Worm (Caenorhabditis elegans) whole organism, L1 larva: ENCODE measurements around the gene unk-1.

Experiments used
- C16A3.4 ChIP-seq: fragments of 150-350 bp; optimal IDR thresholded peaks from 2 replicates; lab custom pipeline; 2014; ENCODE audit warnings: missing biosample characterization, missing genetic modification characterization
- aha-1 ChIP-seq: fragments of 150-350 bp; optimal IDR thresholded peaks from 2 replicates; lab custom pipeline; 2014; ENCODE audit warnings: missing biosample characterization, missing genetic modification characterization
- alr-1 ChIP-seq: fragments of 200-800 bp; sonication (Bioruptor generic); optimal IDR thresholded peaks from 2 replicates; lab custom pipeline; 2018; ENCODE audit warnings: borderline replicate concordance, mild to moderate bottlenecking, missing genetic modification characterization, missing compliant biosample characterization
- aly-2 ChIP-seq: fragments of 150-350 bp; optimal IDR thresholded peaks from 2 replicates; lab custom pipeline; 2014; ENCODE audit warnings: missing biosample characterization, missing genetic modification characterization
- ama-1 ChIP-seq: fragments of 150-350 bp; optimal IDR thresholded peaks from 2 replicates; lab custom pipeline; 2014
- ceh-90 ChIP-seq: sonication (generic microtip); optimal IDR thresholded peaks from 2 replicates; lab custom pipeline; 2016; ENCODE audit warnings: missing genetic modification characterization, missing compliant biosample characterization
- ces-1 ChIP-seq: fragments of 150-350 bp; optimal IDR thresholded peaks from 2 replicates; lab custom pipeline; 2014; ENCODE audit warnings: missing biosample characterization, missing genetic modification reagents, missing genetic modification characterization
- dsc-1 ChIP-seq: sonication (generic microtip); optimal IDR thresholded peaks from 2 replicates; lab custom pipeline; 2016; ENCODE audit warnings: mild to moderate bottlenecking, missing genetic modification characterization, missing compliant biosample characterization
- efl-3 ChIP-seq: fragments of 200-800 bp; sonication (Bioruptor generic); optimal IDR thresholded peaks from 2 replicates; lab custom pipeline; 2018; ENCODE audit warnings: mild to moderate bottlenecking, missing genetic modification characterization, missing compliant biosample characterization
- egl-13 ChIP-seq: sonication (generic microtip); optimal IDR thresholded peaks from 2 replicates; lab custom pipeline; 2016; ENCODE audit warnings: missing genotype, missing genetic modification reagents, missing genetic modification characterization, missing compliant biosample characterization
- egl-27 ChIP-seq, 2 experiments: fragments of 150-350 bp in 1 of 2; sonication (generic microtip); optimal IDR thresholded peaks; 3 replicates each; lab custom pipeline; 2017 to 2018; ENCODE audit warnings: missing biosample characterization in 2 of 2, missing genetic modification characterization in 2 of 2, missing genetic modification reagents in 2 of 2
- elt-2 ChIP-seq: sonication (generic microtip); optimal IDR thresholded peaks from 2 replicates; lab custom pipeline; 2016; ENCODE audit warnings: missing genetic modification characterization, mild to moderate bottlenecking, inconsistent platforms, missing compliant biosample characterization, missing genetic modification reagents
- elt-3 ChIP-seq, 6 experiments: fragments of 150-350 bp in 1 of 6; sonication (generic microtip); optimal IDR thresholded peaks; 2 replicates each; lab custom pipeline; 2017 to 2018; ENCODE audit warnings: missing biosample characterization in 6 of 6, missing genetic modification characterization in 6 of 6, inconsistent platforms in 1 of 6
- fkh-8 ChIP-seq: sonication (generic microtip); optimal IDR thresholded peaks from 2 replicates; lab custom pipeline; 2016; ENCODE audit warnings: mild to moderate bottlenecking, missing genetic modification characterization, missing compliant biosample characterization
- fos-1 ChIP-seq: fragments of 150-350 bp; optimal IDR thresholded peaks from 2 replicates; lab custom pipeline; 2014; ENCODE audit warnings: missing biosample characterization, missing genetic modification characterization
- grh-1 ChIP-seq: fragments of 200-800 bp; sonication (Bioruptor generic); IDR thresholded peaks from 2 replicates; pipeline ENCODE4 v1.3.6; 2022; ENCODE audit warnings: missing genetic modification reagents, missing genetic modification characterization, missing compliant biosample characterization
- hlh-4 ChIP-seq: sonication (generic microtip); optimal IDR thresholded peaks from 2 replicates; lab custom pipeline; 2016; ENCODE audit warnings: mild to moderate bottlenecking, missing genetic modification characterization, missing compliant biosample characterization
- irx-1 ChIP-seq: sonication (generic microtip); optimal IDR thresholded peaks from 2 replicates; lab custom pipeline; 2016; ENCODE audit warnings: missing genetic modification characterization, missing compliant biosample characterization
- jun-1 ChIP-seq: fragments of 150-350 bp; optimal IDR thresholded peaks from 2 replicates; lab custom pipeline; 2014; ENCODE audit warnings: missing biosample characterization, missing genetic modification reagents, missing genetic modification characterization
- lin-13 ChIP-seq: fragments of 150-350 bp; optimal IDR thresholded peaks from 2 replicates; lab custom pipeline; 2014; ENCODE audit warnings: missing biosample characterization, missing genetic modification reagents, missing genetic modification characterization
- lin-15B ChIP-seq: fragments of 150-350 bp; sonication (generic microtip); optimal IDR thresholded peaks from 3 replicates; lab custom pipeline; 2014; ENCODE audit warnings: missing biosample characterization, missing genetic modification characterization
- lin-35 ChIP-seq, 2 experiments: fragments of 150-350 bp; optimal IDR thresholded peaks; 2 replicates each; lab custom pipeline; 2014; ENCODE audit warnings: missing biosample characterization in 2 of 2, missing genetic modification characterization in 2 of 2, missing genetic modification reagents in 2 of 2
- lin-39 ChIP-seq: fragments of 150-350 bp; optimal IDR thresholded peaks from 2 replicates; lab custom pipeline; 2014; ENCODE audit warnings: missing biosample characterization, missing genetic modification reagents, missing genetic modification characterization
- lsy-2 ChIP-seq, 2 experiments: fragments of 150-350 bp; optimal IDR thresholded peaks; 2 replicates each; lab custom pipeline; 2014; ENCODE audit warnings: missing biosample characterization in 2 of 2, missing genetic modification characterization in 2 of 2
- mab-9 ChIP-seq: fragments of 200-800 bp; sonication (Bioruptor generic); IDR thresholded peaks from 2 replicates; pipeline ENCODE4 v1.3.6; 2022; ENCODE audit warnings: missing genetic modification reagents, missing genetic modification characterization, missing compliant biosample characterization
- nhr-12 ChIP-seq: sonication (generic microtip); optimal IDR thresholded peaks from 2 replicates; lab custom pipeline; 2017; ENCODE audit warnings: missing biosample characterization, missing genetic modification characterization
- nhr-19 ChIP-seq: fragments of 200-800 bp; sonication (Bioruptor generic); conservative IDR thresholded peaks from 2 replicates; pipeline ENCODE4 v1.3.6; 2022; ENCODE audit warnings: missing genetic modification characterization, missing compliant biosample characterization
- nhr-237 ChIP-seq: fragments of 150-350 bp; optimal IDR thresholded peaks from 2 replicates; lab custom pipeline; 2014; ENCODE audit warnings: missing biosample characterization, missing genetic modification characterization
- nhr-28 ChIP-seq: fragments of 150-350 bp; optimal IDR thresholded peaks from 2 replicates; lab custom pipeline; 2014; ENCODE audit warnings: missing biosample characterization, missing genetic modification characterization
- nhr-84 ChIP-seq: sonication (generic microtip); optimal IDR thresholded peaks from 2 replicates; lab custom pipeline; 2017; ENCODE audit warnings: missing biosample characterization, missing genetic modification characterization
- nhr-85 ChIP-seq: sonication (generic microtip); peaks from one replicate; lab custom pipeline; 2016; ENCODE audit warnings: missing genetic modification characterization, inconsistent platforms, missing compliant biosample characterization
- pag-3 ChIP-seq: sonication (generic microtip); optimal IDR thresholded peaks from 2 replicates; lab custom pipeline; 2017; ENCODE audit warnings: missing genetic modification characterization, mild to moderate bottlenecking, missing compliant biosample characterization, antibody characterized with exemption, borderline replicate concordance; ENCODE audit not compliant: insufficient read depth
- pqm-1 ChIP-seq: sonication (generic microtip); optimal IDR thresholded peaks from 3 replicates; lab custom pipeline; 2017; ENCODE audit warnings: missing biosample characterization, missing genetic modification characterization
- skn-1 ChIP-seq: fragments of 150-350 bp; optimal IDR thresholded peaks from 2 replicates; lab custom pipeline; 2014; ENCODE audit warnings: missing biosample characterization, missing genetic modification characterization
- snpc-4 ChIP-seq: fragments of 150-350 bp; optimal IDR thresholded peaks from 2 replicates; lab custom pipeline; 2014; ENCODE audit warnings: missing biosample characterization, missing genetic modification characterization
- snu-23 ChIP-seq: sonication (generic microtip); optimal IDR thresholded peaks from 2 replicates; lab custom pipeline; 2016; ENCODE audit warnings: missing genetic modification characterization, missing compliant biosample characterization
- sox-4 ChIP-seq: sonication (generic microtip); optimal IDR thresholded peaks from 2 replicates; lab custom pipeline; 2016; ENCODE audit warnings: missing genetic modification characterization, missing compliant biosample characterization
- sptf-1 ChIP-seq: fragments of 150-350 bp; optimal IDR thresholded peaks from 2 replicates; lab custom pipeline; 2014; ENCODE audit warnings: missing biosample characterization, missing genetic modification characterization
- unc-30 ChIP-seq: sonication (generic microtip); optimal IDR thresholded peaks from 2 replicates; lab custom pipeline; 2017; ENCODE audit warnings: missing biosample characterization, missing genetic modification characterization
- unc-62 ChIP-seq: fragments of 150-350 bp; optimal IDR thresholded peaks from 2 replicates; lab custom pipeline; 2014; ENCODE audit warnings: missing biosample characterization, missing genetic modification reagents, missing genetic modification characterization
- unc-86 ChIP-seq: sonication (generic microtip); optimal IDR thresholded peaks from 2 replicates; lab custom pipeline; 2016; ENCODE audit warnings: missing genetic modification characterization, missing compliant biosample characterization
- unc-98 ChIP-seq: fragments of 200-800 bp; sonication (Bioruptor generic); IDR thresholded peaks from 2 replicates; pipeline ENCODE4 v1.3.6; 2022; ENCODE audit warnings: missing genetic modification characterization, missing compliant biosample characterization
- vab-15 ChIP-seq: sonication (generic microtip); optimal IDR thresholded peaks from 2 replicates; lab custom pipeline; 2017; ENCODE audit warnings: missing genotype, mild to moderate bottlenecking, missing genetic modification characterization, missing compliant biosample characterization
- xbp-1 ChIP-seq: sonication (generic microtip); optimal IDR thresholded peaks from 2 replicates; lab custom pipeline; 2016; ENCODE audit warnings: missing genetic modification characterization, missing compliant biosample characterization
- zip-4 ChIP-seq: fragments of 200-800 bp; sonication (Bioruptor generic); optimal IDR thresholded peaks from 2 replicates; lab custom pipeline; 2018; ENCODE audit warnings: mild to moderate bottlenecking, missing genetic modification characterization, moderate library complexity, missing compliant biosample characterization

unk-1 gene

DNA sequence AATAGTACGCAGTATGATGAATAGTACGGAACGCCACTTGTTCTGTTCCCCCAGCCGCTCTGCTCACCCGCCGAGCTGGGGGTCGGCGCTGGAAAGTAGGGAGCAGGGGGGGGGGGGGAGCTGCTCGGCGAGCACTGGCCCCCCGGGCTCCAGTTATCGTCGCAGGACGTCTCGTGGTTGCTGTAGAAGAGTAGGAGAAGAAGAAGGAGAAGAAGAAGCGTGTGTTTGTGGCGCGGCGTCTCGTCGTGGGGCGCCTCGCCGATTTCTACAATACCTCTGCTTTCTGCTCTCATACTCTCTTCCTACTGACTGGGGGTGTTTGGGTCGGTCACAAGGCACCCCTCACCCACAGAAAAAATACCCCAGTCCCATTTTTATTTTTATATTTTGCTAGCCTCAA lies 2.5 kb downstream of the unk-1 start (continued):
- TF ChIP-seq irx-1 (tag; lab: Kevin White, UChicago) (no peak), ces-1 (GFP tag; lab: Kevin White, UChicago) (no peak), jun-1 (no peak), aha-1 (no peak), mab-9 (GFP tag; lab: Robert Waterston, UW) (0 out of 2 replicates have a peak, but pooled peaks have one; percentile 15), xbp-1 (tag; lab: Kevin White, UChicago) (no peak), C16A3.4 (no peak), fos-1 (tag; lab: Kevin White, UChicago) (no peak), elt-3 (tag; optimal IDR thresholded peaks at IDR 0.05; lab: Kevin White, UChicago) (no peak), egl-27 (tag; optimal IDR thresholded peaks at IDR 0.05; lab: Kevin White, UChicago) (no peak), aly-2 (tag; lab: Kevin White, UChicago) (no peak), dsc-1 (tag; lab: Kevin White, UChicago) (peak; percentile 33), fkh-8 (tag; lab: Kevin White, UChicago) (peak; percentile 46), pqm-1 (tag; lab: Kevin White, UChicago) (no peak), grh-1 (GFP tag; lab: Robert Waterston, UW) (no peak), lin-15B (tag; lab: Kevin White, UChicago) (no peak), lin-13 (GFP tag; lab: Kevin White, UChicago) (no peak), ceh-90 (no peak), lin-35 (GFP tag; optimal IDR thresholded peaks at IDR 0.05; lab: Kevin White, UChicago) (peak in 1 of 2 experiments; percentile 20), ama-1 (lab: Kevin White, UChicago) (no peak), pag-3 (tag; lab: Kevin White, UChicago) (no peak), nhr-28 (tag; lab: Kevin White, UChicago) (no peak), unc-62 (GFP tag; lab: Kevin White, UChicago) (no peak), nhr-237 (tag; lab: Kevin White, UChicago) (no peak), snpc-4 (tag; lab: Kevin White, UChicago) (no peak), sptf-1 (tag; lab: Kevin White, UChicago) (no peak), elt-2 (peak; percentile 5), sox-4 (no peak), unc-30 (tag; lab: Kevin White, UChicago) (no peak), unc-98 (no peak), hlh-4 (no peak), nhr-19 (GFP tag; lab: Robert Waterston, UW) (peak; percentile 39; the same call in 1 of the 2 replicates), efl-3 (no peak), lin-39 (tag; lab: Kevin White, UChicago) (no peak), vab-15 (tag; lab: Kevin White, UChicago) (no peak), zip-4 (GFP tag; lab: Kevin White, UChicago) (no peak), nhr-84 (tag; lab: Kevin White, UChicago) (no peak), alr-1 (tag; lab: Kevin White, UChicago) (no peak), nhr-85 (tag; lab: Kevin White, UChicago) (no peak), snu-23 (GFP tag; lab: Kevin White, UChicago) (peak; percentile 27), nhr-12 (no peak), unc-86 (no peak), lsy-2 (tag; optimal IDR thresholded peaks at IDR 0.05; lab: Kevin White, UChicago) (peak in 1 of 2 experiments; percentile 45), skn-1 (tag; lab: Kevin White, UChicago) (peak; percentile 47), egl-13 (tag; lab: Kevin White, UChicago) (peak; percentile 17)
- TF ChIP-seq, all 84 proteins: peak for 23
